Worm (Caenorhabditis elegans) whole organism, L4/young adult: ENCODE data around the gene C17B7.8.
"Not testable (repeated sequence)": the region's sequence is repeated elsewhere in the genome, so short reads cannot be mapped to it uniquely, and the experiment has no call there.

ENCODE experiments used
- W03F9.2 ChIP-seq: fragments of 150-350 bp; optimal IDR thresholded peaks from 2 replicates; lab custom pipeline; 2014; ENCODE audit warnings: missing biosample characterization, missing genetic modification characterization
- dao-5 ChIP-seq: sonication (generic microtip); optimal IDR thresholded peaks from 2 replicates; lab custom pipeline; 2016; ENCODE audit warnings: missing genotype, missing genetic modification characterization, moderate library complexity, missing compliant biosample characterization
- him-1 ChIP-seq: sonication (generic microtip); optimal IDR thresholded peaks from 2 replicates; lab custom pipeline; 2016; ENCODE audit warnings: missing genotype, missing genetic modification reagents, missing genetic modification characterization, missing compliant biosample characterization

C17B7.8 gene

DNA sequence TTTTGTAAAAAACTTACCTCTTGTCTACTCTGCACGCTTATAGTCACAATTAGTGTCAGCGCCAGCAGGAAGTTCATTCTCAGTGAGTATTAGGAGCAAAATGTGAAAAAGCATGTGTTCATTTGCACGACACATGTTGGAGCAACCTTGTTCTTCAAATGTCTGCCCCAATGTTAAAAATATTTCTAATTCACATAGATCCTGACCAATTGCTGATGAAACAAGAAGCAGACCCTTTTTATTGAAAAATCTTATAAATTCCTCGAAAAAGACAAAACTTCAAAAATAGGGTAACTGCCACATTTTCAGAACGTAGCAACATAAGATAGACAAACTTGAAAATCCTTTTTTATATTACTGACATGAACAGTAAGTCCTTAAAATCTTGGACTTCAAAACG is at the start of gene C17B7.8:
Gene C17B7.8 (minus strand): TSS at position 101 of the 400 bp plus-strand sequence.
- TF ChIP-seq W03F9.2 (tag; lab: Kevin White, UChicago) (no peak), him-1 (no peak), dao-5 (tag; lab: Kevin White, UChicago) (no peak)

DNA sequence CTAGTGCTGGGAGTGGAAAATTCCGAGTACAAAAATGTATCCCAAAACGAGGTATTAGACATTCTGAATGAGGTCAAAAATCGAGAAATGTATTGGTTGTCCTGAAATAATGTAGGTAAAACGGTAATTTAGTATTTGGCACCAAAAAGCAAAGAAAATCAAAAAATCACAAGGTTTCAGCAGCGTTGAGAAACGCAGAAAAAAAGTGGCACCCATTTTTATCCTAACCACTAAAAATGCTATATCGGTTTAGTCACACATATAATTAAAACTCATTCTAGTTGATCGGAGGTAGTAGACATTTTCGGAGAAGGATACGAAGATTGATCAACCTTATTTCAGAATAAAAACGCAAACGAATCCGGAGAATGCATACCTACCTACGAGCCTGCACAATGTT is 48.6 kb upstream of the C17B7.8 start, which contains the start of gene srx-121:
Gene srx-121 (minus strand): TSS at position 101 of the 400 bp plus-strand sequence.
- TF ChIP-seq dao-5 (tag; lab: Kevin White, UChicago): no peak
- TF ChIP-seq W03F9.2 (tag; lab: Kevin White, UChicago): no peak
- TF ChIP-seq him-1: no peak

DNA sequence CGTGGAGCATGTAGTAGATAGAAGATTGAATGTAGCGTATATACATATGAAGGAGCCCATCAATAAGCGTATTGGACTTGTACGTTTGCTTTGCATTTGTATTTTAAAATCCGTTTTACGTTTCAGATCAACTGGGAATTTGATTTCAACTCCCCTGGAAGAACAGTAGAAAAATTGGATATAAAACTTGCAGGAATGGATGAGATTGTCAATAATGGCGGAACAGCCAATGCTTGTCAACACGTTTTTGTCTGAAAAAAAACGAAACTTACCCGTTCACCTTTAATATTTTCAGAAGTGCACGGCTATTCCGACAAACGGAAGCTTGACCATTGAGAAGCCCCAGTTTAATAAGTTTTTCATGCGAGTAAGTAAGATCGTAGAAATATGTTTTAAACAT is 43.7 kb upstream of the C17B7.8 start, which contains the start of gene C04E12.2:
Gene C04E12.2 (plus strand): TSS at position 301 of the 400 bp plus-strand sequence.
- TF ChIP-seq dao-5 (tag; lab: Kevin White, UChicago); him-1; W03F9.2 (tag; lab: Kevin White, UChicago): not testable (repeated sequence)

DNA sequence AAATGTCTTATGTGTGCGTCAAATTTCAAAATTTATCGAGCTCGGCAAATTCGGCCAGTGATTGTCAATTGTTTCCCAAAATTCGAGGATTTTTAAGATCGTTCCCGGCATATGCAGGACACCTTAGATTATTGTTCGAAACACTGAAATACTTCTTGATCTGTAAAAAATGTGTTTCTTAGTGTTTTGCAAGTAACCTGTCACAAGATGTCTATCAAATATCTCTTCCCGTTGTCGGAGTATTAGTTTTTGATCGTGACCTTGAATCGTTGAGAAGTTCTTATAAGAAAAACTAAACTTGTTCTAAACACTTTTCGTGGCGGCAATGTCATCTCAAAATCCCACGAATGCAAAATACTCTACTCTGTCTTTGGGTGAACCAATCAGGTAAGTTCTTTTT is 38.4 kb upstream of the C17B7.8 start, which contains the start of gene C04E12.4:
Gene C04E12.4 (plus strand): TSS at position 301 of the 400 bp plus-strand sequence.
- no peak for TF ChIP-seq dao-5 (tag; lab: Kevin White, UChicago)

DNA sequence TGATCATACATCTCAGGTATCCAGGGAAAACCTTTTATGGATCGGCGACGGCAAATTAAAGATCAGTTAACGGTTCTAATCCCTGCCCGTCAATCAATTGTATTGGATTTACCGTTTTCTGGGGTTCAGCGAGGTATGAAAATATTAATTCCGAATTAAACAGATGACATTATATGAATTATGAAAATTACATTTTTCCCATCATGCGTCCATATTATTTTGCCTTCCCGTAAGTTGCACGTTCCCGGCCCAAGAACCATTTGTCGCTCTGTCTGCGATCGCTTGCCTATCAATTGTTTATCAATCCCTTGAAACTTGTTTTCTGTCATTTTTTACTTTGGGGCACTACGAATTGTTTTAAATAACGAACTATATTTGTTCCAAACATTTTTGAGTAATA is 37.6 kb upstream of the C17B7.8 start:
- no peak for TF ChIP-seq dao-5 (tag; lab: Kevin White, UChicago)
- no peak for TF ChIP-seq W03F9.2 (tag; lab: Kevin White, UChicago)
- no peak for TF ChIP-seq him-1

DNA sequence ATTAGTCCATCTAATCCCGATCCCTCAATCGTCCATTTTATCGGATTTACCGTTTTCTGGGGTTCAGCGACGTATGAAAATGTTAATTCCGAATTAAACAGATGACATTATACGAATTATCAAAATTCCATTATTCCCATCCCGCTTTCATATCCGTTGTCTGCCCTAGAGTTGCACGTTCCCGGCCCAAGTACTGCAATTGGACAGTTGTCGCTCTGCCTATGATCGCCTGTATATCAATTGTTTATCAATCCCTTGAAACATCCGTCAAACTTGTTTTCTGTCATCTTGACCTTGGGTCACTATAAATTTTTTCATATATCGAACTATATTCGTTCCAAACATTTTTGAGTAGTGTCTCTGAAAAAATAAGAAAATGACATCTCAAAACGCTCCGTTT is 34.2 kb upstream of the C17B7.8 start, which contains the start of gene C04E12.5:
Gene C04E12.5 (plus strand): TSS at position 301 of the 400 bp plus-strand sequence.
- TF ChIP-seq dao-5 (tag; lab: Kevin White, UChicago) (no peak), W03F9.2 (tag; lab: Kevin White, UChicago) (no peak), him-1 (no peak)

DNA sequence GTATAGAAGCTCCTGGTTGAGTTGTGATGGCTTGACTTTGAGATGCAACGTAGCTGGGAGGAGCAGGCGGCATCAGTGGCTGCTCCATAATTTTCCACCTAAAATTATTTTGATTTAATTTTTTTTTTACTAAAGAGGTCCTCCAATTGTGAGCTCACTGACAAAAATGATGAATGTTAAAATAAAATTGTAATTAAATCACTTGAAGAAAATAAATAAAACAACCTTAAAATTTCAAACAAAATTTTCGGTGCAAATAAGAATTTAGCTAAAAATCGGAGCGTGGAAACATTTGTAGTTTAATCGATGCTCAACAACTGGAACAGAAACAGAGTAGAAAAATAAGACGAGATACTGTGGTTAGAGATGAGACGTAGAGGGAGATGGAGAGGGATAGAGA is 33.0 kb upstream of the C17B7.8 start, which contains the start of gene scrm-3:
Gene scrm-3 (minus strand): TSS at position 101 of the 400 bp plus-strand sequence.
- TF ChIP-seq him-1 (no peak), W03F9.2 (tag; lab: Kevin White, UChicago) (no peak), dao-5 (tag; lab: Kevin White, UChicago) (no peak)

DNA sequence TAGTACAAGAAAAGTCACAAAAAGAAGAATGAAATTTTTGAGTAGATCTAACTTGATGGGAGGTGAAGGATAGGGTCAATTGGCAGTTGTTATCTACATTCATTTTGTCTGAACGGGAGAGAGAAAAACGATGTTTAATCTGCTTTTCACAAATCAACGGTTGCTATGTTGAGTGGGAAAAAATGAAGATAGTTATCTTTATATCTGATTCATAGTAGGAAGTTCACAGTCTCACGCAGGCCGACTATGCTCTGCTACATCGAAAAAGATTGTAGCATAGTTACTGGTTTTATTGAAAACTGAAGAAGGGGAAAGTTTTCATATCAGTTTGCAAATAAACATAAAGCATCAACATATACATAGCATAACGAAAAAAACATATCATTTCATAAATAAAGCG is 31.5 kb upstream of the C17B7.8 start:
- TF ChIP-seq dao-5 (tag; lab: Kevin White, UChicago) (no peak), W03F9.2 (tag; lab: Kevin White, UChicago) (no peak), him-1 (no peak)

DNA sequence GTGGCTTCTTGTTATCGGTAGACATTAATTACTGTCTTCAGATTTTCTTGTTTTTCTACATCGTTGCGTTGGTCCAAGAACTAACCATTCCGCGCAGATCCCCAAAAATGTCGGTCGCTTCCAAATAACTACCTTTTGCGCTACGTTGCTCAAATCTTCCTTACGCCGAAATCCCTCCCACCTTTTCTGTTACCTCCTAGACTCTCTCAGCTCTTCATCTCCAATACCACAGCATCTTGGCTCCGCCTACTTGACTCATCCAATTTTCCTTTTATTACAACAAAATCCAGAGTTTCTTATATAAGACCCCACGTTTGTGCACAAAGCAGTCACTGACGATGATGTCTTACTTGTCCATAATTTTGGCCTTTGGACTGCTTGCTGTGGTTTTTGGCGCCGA is 28.8 kb upstream of the C17B7.8 start, which contains the start of gene C17B7.12:
Gene C17B7.12 (plus strand): TSS at position 301 of the 400 bp plus-strand sequence.
- no peak for TF ChIP-seq W03F9.2 (tag; lab: Kevin White, UChicago)
- no peak for TF ChIP-seq dao-5 (tag; lab: Kevin White, UChicago)
- TF ChIP-seq him-1: no peak

DNA sequence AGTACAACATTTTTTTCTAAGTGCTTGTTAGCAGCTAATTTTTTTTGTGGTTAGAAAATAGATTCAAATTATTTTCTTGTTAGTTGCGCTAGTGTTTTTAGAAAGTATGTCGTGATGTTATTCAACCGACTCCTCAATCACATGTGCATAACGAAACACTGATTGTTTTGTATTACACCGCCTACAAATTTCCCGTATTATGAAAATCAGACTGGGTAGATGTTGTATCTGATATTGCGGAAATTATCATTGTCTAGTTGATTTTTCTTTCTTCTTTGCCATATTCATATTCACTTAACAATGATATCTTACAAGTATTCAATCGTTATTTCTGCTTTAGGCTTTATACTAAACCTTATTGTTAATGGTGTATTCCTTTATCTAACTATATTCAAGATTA is 27.2 kb upstream of the C17B7.8 start, which contains the start of gene str-63:
Gene str-63 (plus strand): TSS at position 301 of the 400 bp plus-strand sequence.
- TF ChIP-seq him-1: no peak
- no peak for TF ChIP-seq dao-5 (tag; lab: Kevin White, UChicago)
- no peak for TF ChIP-seq W03F9.2 (tag; lab: Kevin White, UChicago)

DNA sequence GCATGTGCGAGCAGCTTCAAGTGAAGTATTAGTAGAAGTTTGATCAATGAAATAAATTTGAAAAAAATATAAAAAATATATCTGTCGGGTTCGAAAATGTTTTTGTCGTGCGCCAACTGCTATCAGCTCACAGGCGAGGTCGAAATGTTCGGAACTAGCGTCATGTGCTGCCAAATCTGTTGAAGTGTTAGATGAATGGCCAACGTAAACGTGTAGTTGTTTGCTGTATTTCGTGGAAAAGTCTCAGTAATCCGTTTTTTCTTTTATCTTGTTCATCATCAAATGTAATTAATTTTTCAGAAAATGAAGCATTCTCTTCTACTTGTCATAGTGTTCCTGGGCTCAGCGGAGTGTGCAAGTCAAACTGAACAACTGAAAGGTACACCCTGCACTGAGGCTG is 25.8 kb upstream of the C17B7.8 start, which contains the start of gene C17B7.15:
Gene C17B7.15 (plus strand): TSS at position 301 of the 400 bp plus-strand sequence.
- no peak for TF ChIP-seq dao-5 (tag; lab: Kevin White, UChicago)
- no peak for TF ChIP-seq W03F9.2 (tag; lab: Kevin White, UChicago)
- no peak for TF ChIP-seq him-1

DNA sequence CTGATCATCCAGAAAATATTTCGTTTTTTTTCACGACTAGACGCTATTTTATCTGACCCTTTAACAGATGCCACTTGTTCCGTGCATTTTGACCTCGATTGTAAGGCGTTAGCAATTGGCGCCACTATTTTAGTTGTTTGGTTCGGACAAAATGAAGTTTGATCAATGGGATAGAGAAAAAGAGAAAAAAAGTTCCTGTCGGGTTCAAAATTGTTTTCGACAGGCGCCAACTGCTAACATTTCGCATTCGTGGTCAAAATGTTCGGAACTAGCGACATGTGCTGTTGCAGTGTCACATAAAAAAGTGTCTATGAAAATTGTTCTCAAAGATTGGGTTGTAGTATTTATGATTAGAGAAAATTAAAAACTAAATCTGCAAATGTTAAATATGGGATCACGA is 23.4 kb upstream of the C17B7.8 start:
- TF ChIP-seq W03F9.2 (tag; lab: Kevin White, UChicago): no peak

DNA sequence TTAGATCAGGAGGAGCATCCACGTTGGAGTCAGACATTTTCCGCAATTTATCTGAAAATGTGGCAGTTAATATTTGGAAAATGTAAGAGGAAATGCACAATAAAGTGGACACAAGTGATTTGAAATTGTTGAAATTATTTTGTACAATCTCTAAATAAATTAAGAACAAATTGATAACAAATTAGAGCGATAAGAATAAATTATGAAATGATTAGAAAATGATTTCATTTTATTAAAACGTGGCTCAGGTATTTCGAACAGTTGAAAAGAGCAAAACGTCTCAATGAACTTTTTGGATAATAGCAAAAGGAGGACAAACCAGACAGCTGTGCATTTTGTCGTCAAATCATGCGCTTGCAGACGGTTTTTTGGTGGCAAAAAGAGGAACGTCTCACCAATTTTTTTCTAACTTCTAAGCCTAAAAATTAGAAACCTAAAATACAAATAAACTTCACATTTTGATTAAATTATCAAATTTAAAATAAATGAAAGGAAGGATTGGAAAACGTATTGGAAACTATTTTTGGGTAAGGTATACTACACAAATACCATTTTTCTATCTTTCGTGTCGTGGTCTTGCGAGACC is 22.4 kb upstream of the C17B7.8 start, which contains the start of gene fbxa-65:
Gene fbxa-65 (minus strand): TSS at position 51 of the 586 bp plus-strand sequence.
- TF ChIP-seq him-1 (no peak), dao-5 (tag; lab: Kevin White, UChicago) (no peak), W03F9.2 (tag; lab: Kevin White, UChicago) (no peak)

DNA sequence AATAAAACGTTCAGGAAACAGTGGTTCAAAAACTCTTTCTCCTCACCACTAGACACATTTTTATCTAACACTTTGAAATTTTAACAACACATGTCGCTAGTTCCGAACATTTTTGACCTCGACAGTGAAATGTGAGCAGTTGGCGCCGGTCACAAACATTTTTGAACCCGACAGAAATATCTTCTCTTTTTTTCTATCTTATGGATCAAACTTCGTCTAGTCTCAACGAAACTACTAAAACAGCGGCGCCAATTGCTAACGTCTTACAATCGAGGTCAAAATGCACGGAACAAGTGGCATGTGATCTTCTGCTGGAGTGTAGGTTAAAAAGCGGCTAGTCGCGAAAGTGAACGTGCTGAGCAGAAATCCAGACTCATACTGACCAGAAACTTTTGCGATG is 19.9 kb upstream of the C17B7.8 start:
- TF ChIP-seq him-1 (no peak), dao-5 (tag; lab: Kevin White, UChicago) (no peak), W03F9.2 (tag; lab: Kevin White, UChicago) (no peak)
